Worm (Caenorhabditis elegans): ENCODE data around the gene ZC116.1.

- TF ChIP-seq unc-39 (tag; optimal IDR thresholded peaks at IDR 0.05) (no peak), nhr-12 (tag; optimal IDR thresholded peaks at IDR 0.05) (no peak), snpc-4 (tag; optimal IDR thresholded peaks at IDR 0.05) (no peak), nhr-76 (tag; optimal IDR thresholded peaks at IDR 0.05) (no peak)
Measured at ce11 chrV:12629743-12630142, 20.1 kb downstream of the ZC116.1 start, which contains the start of gene F56H9.6.
